Worm (Caenorhabditis elegans) whole organism, dauer: ENCODE measurements around the gene msp-142.
"Not testable (repeated sequence)": the region's sequence is repeated elsewhere in the genome, so short reads cannot be mapped to it uniquely, and the experiment has no call there.

Experiments used
- unc-62 ChIP-seq: sonication (generic microtip); optimal IDR thresholded peaks from 2 replicates; lab custom pipeline; 2017; ENCODE audit warnings: missing biosample characterization, missing genetic modification reagents, missing genetic modification characterization

msp-142 gene

DNA sequence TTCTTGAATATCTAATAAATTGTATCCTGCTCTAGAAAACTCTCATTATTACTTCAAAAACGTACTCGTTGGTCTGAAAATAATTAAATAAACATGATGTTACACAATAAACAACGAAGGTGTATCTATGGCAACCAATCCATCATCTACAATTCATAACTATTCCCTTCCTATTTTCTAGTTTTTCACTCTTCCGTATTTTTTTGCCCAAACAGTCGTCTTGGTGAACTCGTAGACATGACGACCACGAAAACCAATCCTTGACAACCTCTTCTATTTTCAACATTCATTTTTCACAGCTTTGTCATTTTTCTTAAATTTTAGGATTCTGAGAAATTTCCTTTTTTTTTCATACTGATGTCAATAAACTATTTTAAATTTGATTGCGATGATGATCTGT, 8.9 kb upstream of the msp-142 start, which contains the start of gene K05F1.13:
Gene K05F1.13, plus strand, starts transcription at position 301 of the 400 bp plus-strand sequence.
- TF ChIP-seq unc-62 (GFP tag; lab: Kevin White, UChicago) = no peak

DNA sequence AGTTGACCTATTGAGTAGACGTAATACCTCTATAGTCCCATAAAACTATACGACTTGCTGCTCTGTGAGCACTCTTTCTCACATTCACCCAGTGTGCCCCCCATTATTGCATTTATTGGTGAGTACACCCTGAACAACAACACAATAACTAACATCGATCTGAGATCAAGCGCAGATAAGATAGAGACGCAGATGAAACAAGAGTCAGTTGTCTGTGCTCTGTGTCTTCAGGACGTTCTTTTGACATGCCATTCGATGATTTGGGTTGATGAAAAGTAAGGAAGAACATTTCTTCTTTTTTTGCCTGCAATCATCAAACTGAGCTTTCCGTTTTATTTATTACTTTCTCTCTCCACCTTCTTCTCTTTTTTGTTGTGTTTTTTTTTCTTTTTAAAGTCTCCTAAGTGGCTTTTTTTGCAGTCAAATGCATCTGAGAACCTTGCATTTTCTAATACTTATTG, 7.4 kb upstream of the msp-142 start, which contains the start of gene lect-2:
Gene lect-2, plus strand, starts transcription at position 411 of the 461 bp plus-strand sequence.
- TF ChIP-seq unc-62 (GFP tag; lab: Kevin White, UChicago) = no peak

- TF ChIP-seq unc-62 (GFP tag; lab: Kevin White, UChicago) = no peak
These were observed 5.2 kb upstream of the msp-142 start, which contains the start of gene K05F1.14 for ce11 chrII:5792490-5792889. Gene K05F1.14 (minus strand): TSS chrII:5792590.

DNA sequence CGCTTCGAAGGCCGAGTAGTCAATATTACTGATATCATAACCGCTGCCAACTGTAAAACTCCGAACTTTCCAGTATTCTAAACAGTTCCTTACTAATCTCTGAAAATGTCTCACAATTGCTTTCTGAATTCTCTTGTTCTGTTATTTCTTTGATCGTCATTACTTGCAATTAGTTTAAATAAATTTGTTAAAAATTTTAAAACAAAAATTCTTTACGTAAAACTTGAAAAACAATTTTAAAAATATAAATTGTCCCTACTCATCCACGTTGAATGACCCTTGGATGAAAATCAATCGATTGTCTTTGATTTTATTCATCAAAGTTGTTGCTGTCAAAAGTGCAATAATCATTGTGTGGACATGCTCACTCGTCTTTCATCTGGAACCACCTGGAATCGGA, 3.5 kb upstream of the msp-142 start, which contains the start of gene acdh-8:
Gene acdh-8, plus strand, starts transcription at position 301 of the 400 bp plus-strand sequence.
- TF ChIP-seq unc-62 (GFP tag; lab: Kevin White, UChicago) = no peak

DNA sequence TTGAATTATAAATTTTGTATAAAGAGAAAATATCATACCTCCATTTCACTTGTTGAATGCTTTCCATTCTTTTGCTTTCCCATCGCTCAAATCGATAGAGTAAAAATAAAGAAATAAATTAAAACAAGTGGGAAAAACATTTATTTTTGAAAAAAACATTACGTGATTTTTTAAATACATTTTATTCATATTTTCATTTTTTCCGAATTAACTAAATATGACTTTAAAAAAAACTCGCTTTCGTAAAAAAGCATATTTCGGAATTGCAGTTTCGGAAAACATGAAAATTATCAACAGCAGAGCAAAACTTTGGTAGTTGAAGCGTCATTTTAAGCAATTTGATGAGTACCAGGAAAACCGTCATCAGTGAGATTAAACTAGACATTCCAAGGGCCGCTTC, 1.8 kb downstream of the msp-142 start, which contains the start of gene K05F1.8:
Gene K05F1.8, minus strand, starts transcription at position 101 of the 400 bp plus-strand sequence.
- TF ChIP-seq unc-62 (GFP tag; lab: Kevin White, UChicago) = no peak

ce11 chrII:5801075-5801474, 3.3 kb downstream of the msp-142 start, which contains the start of the genes K05F1.9 and K05F1.1:
Gene K05F1.9 (minus strand): TSS chrII:5801175.
Gene K05F1.1 (plus strand): TSS chrII:5801382.
- no peak for TF ChIP-seq unc-62 (GFP tag; lab: Kevin White, UChicago)

- TF ChIP-seq unc-62 (GFP tag; lab: Kevin White, UChicago) = no peak
These were observed 6.6 kb downstream of the msp-142 start for ce11 chrII:5804288-5804687.

ce11 chrII:5805303-5805702, 7.6 kb downstream of the msp-142 start, which contains the start of gene K05F1.10:
Gene K05F1.10 (minus strand): TSS chrII:5805473.
- TF ChIP-seq unc-62 (GFP tag; lab: Kevin White, UChicago) = no peak

DNA sequence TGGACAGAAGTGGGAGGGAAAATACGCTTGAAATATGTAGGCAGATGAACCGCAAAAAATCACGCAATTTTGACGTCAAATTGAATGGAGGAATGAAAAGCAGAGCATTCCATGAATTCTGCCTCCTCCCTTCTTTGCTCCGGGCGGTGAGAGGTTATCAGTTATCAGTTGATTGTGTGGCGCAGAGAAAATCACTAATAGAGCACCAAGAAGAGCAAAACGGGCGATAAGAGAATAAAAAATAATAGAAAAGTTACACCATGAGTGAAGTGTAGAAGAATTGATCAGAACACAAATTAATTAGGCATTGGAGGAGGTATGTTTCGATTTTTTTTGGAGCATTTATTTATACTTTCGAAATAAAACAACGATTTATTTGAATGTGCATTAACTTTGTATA, 8.8 kb downstream of the msp-142 start:
- TF ChIP-seq unc-62 (GFP tag; lab: Kevin White, UChicago) = no peak

ce11 chrII:5810230-5810629, 12.5 kb downstream of the msp-142 start, which contains the start of the genes msp-64 and ZK1248.5:
Gene msp-64 (minus strand): TSS chrII:5810330.
Gene ZK1248.5 (plus strand): TSS chrII:5810514.
- no peak for TF ChIP-seq unc-62 (GFP tag; lab: Kevin White, UChicago)

ce11 chrII:5815382-5815781, 17.7 kb downstream of the msp-142 start, which contains the start of gene wago-5:
Gene wago-5 (minus strand): TSS chrII:5815482.
- TF ChIP-seq unc-62 (GFP tag; lab: Kevin White, UChicago) = not testable (repeated sequence)

ce11 chrII:5816346-5816745, 18.6 kb downstream of the msp-142 start, which contains the start of gene ZK1248.20:
Gene ZK1248.20 (plus strand): TSS chrII:5816646.
- no peak for TF ChIP-seq unc-62 (GFP tag; lab: Kevin White, UChicago)

DNA sequence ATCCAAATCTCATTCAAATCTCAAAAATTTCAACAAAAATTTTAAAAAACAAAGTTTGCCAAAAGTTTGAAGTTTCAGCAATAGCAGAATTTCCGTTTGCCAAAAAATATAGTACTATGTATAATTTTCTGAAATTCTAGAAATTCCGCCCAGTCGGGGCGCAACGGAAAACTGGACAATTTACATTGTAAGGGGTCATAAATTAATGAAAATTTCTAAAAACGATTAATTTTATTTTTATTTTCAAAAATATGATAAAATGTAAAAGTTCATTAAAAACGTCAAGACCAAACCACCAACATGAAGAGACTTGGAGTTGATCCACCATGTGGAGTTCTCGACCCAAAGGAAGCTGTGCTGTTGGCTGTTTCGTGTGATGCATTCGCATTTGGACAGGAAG, 20.6 kb downstream of the msp-142 start, which contains the start of gene ZK1248.4:
Gene ZK1248.4, plus strand, starts transcription at position 301 of the 400 bp plus-strand sequence.
- no peak for TF ChIP-seq unc-62 (GFP tag; lab: Kevin White, UChicago)

DNA sequence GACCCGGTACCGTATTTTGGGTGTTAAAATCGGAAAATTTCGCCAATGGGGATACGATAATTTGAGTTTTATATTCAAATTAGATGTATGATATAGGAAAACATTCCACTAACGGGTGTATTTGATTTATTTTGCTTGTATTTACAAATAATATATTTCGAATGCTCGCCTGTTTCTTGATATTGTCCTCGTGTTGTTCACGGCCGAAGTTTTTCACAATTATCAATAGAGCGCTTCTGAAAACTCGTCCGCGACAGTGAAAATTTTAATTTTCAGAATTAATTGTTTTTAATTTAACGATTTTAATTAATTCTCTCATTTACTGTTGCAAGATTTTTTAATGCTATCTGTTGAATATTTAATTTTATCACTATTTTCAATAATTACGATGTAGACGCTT, 21.9 kb downstream of the msp-142 start:
- TF ChIP-seq unc-62 (GFP tag; lab: Kevin White, UChicago) = no peak

ce11 chrII:5820282-5820762, 22.6 kb downstream of the msp-142 start, which contains the start of gene ehs-1:
Gene ehs-1 (plus strand): TSS chrII:5820712.
- TF ChIP-seq unc-62 (GFP tag; lab: Kevin White, UChicago) = no peak

DNA sequence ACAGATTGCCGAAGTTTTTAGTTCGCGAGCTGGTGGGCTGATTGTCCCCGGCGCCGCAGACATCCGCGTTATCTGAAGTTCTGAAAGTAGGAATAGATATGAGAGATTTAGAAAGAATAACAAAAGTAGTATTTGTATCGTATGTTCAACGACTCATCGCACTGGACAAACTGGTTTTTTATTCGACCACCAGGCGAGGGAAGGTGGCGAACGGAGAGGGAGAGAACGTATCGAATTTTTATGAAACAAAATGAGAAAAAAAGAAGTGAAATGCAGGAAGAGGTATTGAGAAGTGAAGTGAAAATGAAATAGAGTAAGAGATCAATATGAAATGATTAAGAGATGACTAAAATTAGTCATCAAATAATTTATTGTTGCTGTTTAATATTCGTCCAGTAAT, 29.6 kb downstream of the msp-142 start, which contains the start of gene tbc-2:
Gene tbc-2, minus strand, starts transcription at position 80 of the 400 bp plus-strand sequence.
- no peak for TF ChIP-seq unc-62 (GFP tag; lab: Kevin White, UChicago)
